Fruit fly (Drosophila melanogaster) whole organism, prepupa: ENCODE results near the gene dsf.

Source experiments
- Blimp-1 ChIP-seq: fragments of 200-800 bp; sonication (Bioruptor generic); optimal IDR thresholded peaks from 3 replicates; lab custom pipeline; 2017; ENCODE audit warnings: missing biosample characterization, missing genetic modification characterization, mild to moderate bottlenecking, moderate library complexity, missing genetic modification reagents
- CG10631 ChIP-seq: fragments of 200-800 bp; sonication (Bioruptor generic); optimal IDR thresholded peaks from 2 replicates; lab custom pipeline; 2016; ENCODE audit warnings: missing biosample characterization, missing genetic modification characterization
- CG11294 ChIP-seq: fragments of 200-800 bp; sonication (Bioruptor generic); IDR thresholded peaks from 2 replicates; pipeline ENCODE4 v1.3.6; 2022; ENCODE audit warnings: missing biosample characterization, missing genetic modification characterization
- CG15336 ChIP-seq: fragments of 200-800 bp; sonication (Bioruptor generic); IDR thresholded peaks from 2 replicates; pipeline ENCODE4 v1.3.6; 2022; ENCODE audit warnings: missing biosample characterization, missing genetic modification characterization
- CG16779 ChIP-seq: fragments of 200-800 bp; sonication (Bioruptor generic); optimal IDR thresholded peaks from 3 replicates; lab custom pipeline; 2017; ENCODE audit warnings: missing biosample characterization, mild to moderate bottlenecking, missing genetic modification characterization
- CG31627 ChIP-seq: fragments of 200-800 bp; sonication (Bioruptor generic); optimal IDR thresholded peaks from 3 replicates; lab custom pipeline; 2016; ENCODE audit warnings: missing biosample characterization, missing genetic modification characterization
- CG32006 ChIP-seq: fragments of 200-800 bp; sonication (Bioruptor generic); optimal IDR thresholded peaks from 3 replicates; lab custom pipeline; 2017; ENCODE audit warnings: missing biosample characterization, mild to moderate bottlenecking, missing genetic modification characterization
- CG34406 ChIP-seq: fragments of 200-800 bp; sonication (Bioruptor generic); optimal IDR thresholded peaks from 3 replicates; lab custom pipeline; 2016; ENCODE audit warnings: missing biosample characterization, missing genetic modification characterization
- CG4318 ChIP-seq: fragments of 200-800 bp; sonication (Bioruptor generic); optimal IDR thresholded peaks from 3 replicates; lab custom pipeline; 2017; ENCODE audit warnings: missing biosample characterization, mild to moderate bottlenecking, missing genetic modification characterization
- CG6163 ChIP-seq: fragments of 200-800 bp; sonication (Bioruptor generic); IDR thresholded peaks from 3 replicates; pipeline ENCODE4 v1.3.6; 2022; ENCODE audit warnings: missing biosample characterization, missing genetic modification characterization
- CG6276 ChIP-seq: fragments of 200-800 bp; sonication (Bioruptor generic); optimal IDR thresholded peaks from 2 replicates; lab custom pipeline; 2017; ENCODE audit warnings: missing biosample characterization, mild to moderate bottlenecking, missing genetic modification characterization
- CG6792 ChIP-seq: fragments of 200-800 bp; sonication (Bioruptor generic); optimal IDR thresholded peaks from 3 replicates; lab custom pipeline; 2016; ENCODE audit warnings: missing biosample characterization, missing genetic modification characterization
- CG8119 ChIP-seq: fragments of 200-800 bp; sonication (Bioruptor generic); IDR thresholded peaks from 3 replicates; pipeline ENCODE4 v1.3.6; 2022; ENCODE audit warnings: missing biosample characterization, missing genetic modification characterization
- CG8319 ChIP-seq: fragments of 200-800 bp; sonication (Bioruptor generic); optimal IDR thresholded peaks from 3 replicates; lab custom pipeline; 2016; ENCODE audit warnings: missing biosample characterization, missing genetic modification characterization
- Eip78C ChIP-seq: fragments of 200-800 bp; sonication (Bioruptor generic); peaks from one replicate; lab custom pipeline; 2016; ENCODE audit warnings: missing biosample characterization, missing genetic modification characterization
- Ets21C ChIP-seq: fragments of 200-800 bp; sonication (Bioruptor generic); optimal IDR thresholded peaks from 3 replicates; lab custom pipeline; 2016; ENCODE audit warnings: missing biosample characterization, missing genetic modification characterization
- Ets96B ChIP-seq: fragments of 200-800 bp; optimal IDR thresholded peaks from 2 replicates; lab custom pipeline; 2019; ENCODE audit warnings: missing biosample characterization, mild to moderate bottlenecking, missing genetic modification characterization, moderate library complexity
- Hr38 ChIP-seq: sonication (Bioruptor generic); optimal IDR thresholded peaks from 2 replicates; lab custom pipeline; 2016; ENCODE audit warnings: missing biosample characterization, missing genetic modification characterization
- Hr39 ChIP-seq: fragments of 200-800 bp; sonication (Bioruptor generic); optimal IDR thresholded peaks from 2 replicates; lab custom pipeline; 2016; ENCODE audit warnings: missing biosample characterization, missing genetic modification characterization
- Hr4 ChIP-seq: fragments of 200-800 bp; sonication (Bioruptor generic); optimal IDR thresholded peaks from 3 replicates; lab custom pipeline; 2016; ENCODE audit warnings: missing biosample characterization, missing genetic modification characterization
- Met ChIP-seq: fragments of 200-800 bp; sonication (Bioruptor generic); optimal IDR thresholded peaks from 3 replicates; lab custom pipeline; 2016; ENCODE audit warnings: missing biosample characterization, missing genetic modification characterization
- OdsH ChIP-seq: fragments of 200-800 bp; sonication (Bioruptor generic); optimal IDR thresholded peaks from 3 replicates; lab custom pipeline; 2016; ENCODE audit warnings: missing biosample characterization, missing genetic modification characterization
- Smox ChIP-seq: fragments of 200-800 bp; sonication (Bioruptor generic); optimal IDR thresholded peaks from 3 replicates; lab custom pipeline; 2016; ENCODE audit warnings: missing biosample characterization, missing genetic modification characterization
- Sox102F ChIP-seq: fragments of 200-800 bp; sonication (Bioruptor generic); optimal IDR thresholded peaks from 2 replicates; lab custom pipeline; 2016; ENCODE audit warnings: missing biosample characterization, mild to moderate bottlenecking, missing genetic modification characterization
- Sox14 ChIP-seq: fragments of 200-800 bp; sonication (Bioruptor generic); optimal IDR thresholded peaks from 3 replicates; lab custom pipeline; 2016; ENCODE audit warnings: missing biosample characterization, missing genetic modification characterization
- acj6 ChIP-seq: fragments of 200-800 bp; sonication (Bioruptor generic); optimal IDR thresholded peaks from 3 replicates; lab custom pipeline; 2016; ENCODE audit warnings: missing biosample characterization, missing genetic modification characterization
- cyc ChIP-seq: fragments of 200-800 bp; sonication (Bioruptor generic); optimal IDR thresholded peaks from 3 replicates; lab custom pipeline; 2016; ENCODE audit warnings: missing biosample characterization, missing genetic modification characterization
- eg ChIP-seq: fragments of 200-800 bp; sonication (Bioruptor generic); IDR thresholded peaks from 3 replicates; pipeline ENCODE4 v1.3.6; 2022; ENCODE audit warnings: missing biosample characterization, missing genetic modification characterization
- esn ChIP-seq: fragments of 200-800 bp; sonication (Bioruptor generic); optimal IDR thresholded peaks from 2 replicates; lab custom pipeline; 2016; ENCODE audit warnings: missing biosample characterization, mild to moderate bottlenecking, missing genetic modification characterization, moderate library complexity
- fd59A ChIP-seq: fragments of 200-800 bp; sonication (Bioruptor generic); optimal IDR thresholded peaks from 2 replicates; lab custom pipeline; 2017; ENCODE audit warnings: missing biosample characterization, mild to moderate bottlenecking, missing genetic modification characterization, missing genetic modification reagents
- fd85E ChIP-seq: fragments of 200-800 bp; sonication (Bioruptor generic); optimal IDR thresholded peaks from 3 replicates; lab custom pipeline; 2016; ENCODE audit warnings: missing biosample characterization, missing genetic modification characterization
- lz ChIP-seq: fragments of 200-800 bp; sonication (Bioruptor generic); optimal IDR thresholded peaks from 3 replicates; lab custom pipeline; 2016; ENCODE audit warnings: missing biosample characterization, missing genetic modification characterization
- pdm3 ChIP-seq: fragments of 200-800 bp; sonication (Bioruptor generic); optimal IDR thresholded peaks from 3 replicates; lab custom pipeline; 2016; ENCODE audit warnings: missing biosample characterization, missing genetic modification characterization
- svp ChIP-seq: fragments of 200-800 bp; sonication (Bioruptor generic); peaks from one replicate; lab custom pipeline; 2016; ENCODE audit warnings: missing biosample characterization, missing genetic modification characterization
- topi ChIP-seq: fragments of 200-800 bp; sonication (Bioruptor generic); optimal IDR thresholded peaks from 3 replicates; lab custom pipeline; 2016; ENCODE audit warnings: missing biosample characterization, missing genetic modification characterization
- vri ChIP-seq: fragments of 200-800 bp; sonication (Bioruptor generic); optimal IDR thresholded peaks from 3 replicates; lab custom pipeline; 2016; ENCODE audit warnings: missing biosample characterization, mild to moderate bottlenecking, missing genetic modification characterization

Gene dsf

DNA sequence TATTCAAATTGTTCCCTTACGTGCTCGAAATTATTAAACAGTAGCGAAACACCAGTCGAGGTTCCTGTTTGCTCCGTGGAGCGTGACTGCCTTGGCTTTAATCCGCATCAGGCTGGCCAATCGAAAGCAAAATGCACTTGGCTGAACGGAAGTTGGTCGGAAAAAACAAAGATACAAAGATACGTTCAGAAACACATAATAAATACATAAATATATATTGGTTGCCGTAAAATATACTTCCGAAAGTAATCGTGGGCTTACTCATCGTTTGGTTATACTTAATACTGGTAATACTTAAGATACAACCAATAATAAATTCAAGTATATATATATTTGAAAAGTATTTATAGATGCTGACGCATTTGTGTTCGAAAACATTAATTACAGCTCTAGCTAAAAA is 39.1 kb downstream of the dsf start, which contains the start of gene psd:
psd (minus strand) TSS at position 101 of the 400 bp plus-strand sequence.
- TF ChIP-seq eg (GFP tag; lab: Robert Waterston, UW): no peak
- TF ChIP-seq Eip78C: peak; percentile 48

DNA sequence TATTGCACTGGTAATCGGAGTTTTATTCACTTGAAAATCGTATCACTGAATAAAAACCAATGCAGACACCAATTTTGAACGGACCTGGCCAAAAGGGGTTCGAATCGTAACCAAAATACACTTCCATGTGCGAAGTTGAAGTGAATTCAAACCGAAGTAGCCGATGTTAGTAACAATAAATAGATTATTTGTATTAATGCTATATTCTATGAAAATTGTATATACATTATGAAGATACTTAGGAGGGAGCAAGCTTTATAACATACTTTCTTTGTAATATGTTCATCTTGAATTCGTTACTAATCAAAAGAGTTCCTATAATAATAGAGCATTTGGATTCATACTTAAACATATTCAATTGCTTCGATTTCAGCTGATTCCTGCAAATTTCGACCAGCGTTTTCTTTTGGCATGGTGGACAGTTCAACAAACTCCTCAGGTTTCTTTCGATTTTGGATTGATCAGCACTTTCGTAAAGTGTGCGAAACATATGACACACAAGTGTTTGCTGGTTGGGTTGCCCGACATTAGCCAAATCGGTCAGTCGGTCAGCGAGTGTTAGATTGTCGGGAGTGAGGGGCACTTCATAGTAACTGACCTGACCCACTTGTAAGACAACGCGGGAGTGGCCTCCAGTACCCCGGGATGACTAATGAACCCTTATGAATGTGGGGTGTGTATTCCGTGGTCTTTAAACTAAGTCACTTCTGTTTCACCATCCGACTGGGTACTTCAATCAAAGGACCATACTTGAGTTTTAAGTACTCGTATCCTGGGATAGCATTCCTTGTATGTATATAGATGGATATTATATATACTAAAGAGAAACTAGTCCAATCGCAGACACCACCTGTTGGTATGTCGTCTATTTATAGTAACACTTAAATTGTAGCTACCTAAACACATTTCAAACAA is 42.2 kb downstream of the dsf start, which contains the start of the genes CG13992 and Ucp4C:
CG13992 (minus strand) TSS at position 51 of the 915 bp plus-strand sequence.
Ucp4C (plus strand) TSS at position 865 of the 915 bp plus-strand sequence.
- TF ChIP-seq fd85E: no peak
- no peak for TF ChIP-seq Hr38 (GFP tag; lab: Kevin White, UChicago)
- TF ChIP-seq OdsH (GFP tag; lab: Kevin White, UChicago): no peak
- no peak for TF ChIP-seq CG8119
- TF ChIP-seq fd59A: no peak
- TF ChIP-seq esn: no peak
- no peak for TF ChIP-seq CG32006 (GFP tag; lab: Kevin White, UChicago)

DNA sequence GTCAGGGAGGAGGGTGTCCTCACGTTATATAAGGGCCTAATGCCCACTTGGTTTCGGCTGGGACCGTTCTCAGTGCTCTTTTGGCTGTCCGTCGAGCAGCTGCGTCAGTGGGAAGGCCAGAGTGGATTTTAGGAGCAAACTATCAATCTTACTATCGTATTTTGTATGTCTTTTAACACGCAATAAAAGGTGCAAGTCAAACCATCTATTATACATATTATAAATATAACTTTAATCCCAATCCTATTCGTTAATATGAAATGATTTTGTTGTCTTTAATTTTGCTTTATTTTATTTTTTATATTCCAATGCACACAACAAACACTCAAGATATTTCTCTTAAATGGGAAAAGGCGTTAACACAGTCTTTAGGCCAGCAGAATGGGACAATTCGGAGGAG is 43.8 kb downstream of the dsf start, which contains the start of gene Ucp4B:
Ucp4B (plus strand) TSS at position 301 of the 400 bp plus-strand sequence.
- TF ChIP-seq Eip78C (no peak), svp (GFP tag; lab: Kevin White, UChicago) (no peak), Hr4 (no peak), CG6276 (GFP tag; lab: Kevin White, UChicago) (no peak), Sox14 (GFP tag; lab: Kevin White, UChicago) (no peak), CG16779 (no peak), CG31627 (GFP tag; lab: Kevin White, UChicago) (no peak), Blimp-1 (GFP tag; lab: Kevin White, UChicago) (no peak), CG8119 (no peak), CG4318 (GFP tag; lab: Kevin White, UChicago) (no peak), Hr38 (GFP tag; lab: Kevin White, UChicago) (no peak), Smox (GFP tag; lab: Kevin White, UChicago) (no peak)

DNA sequence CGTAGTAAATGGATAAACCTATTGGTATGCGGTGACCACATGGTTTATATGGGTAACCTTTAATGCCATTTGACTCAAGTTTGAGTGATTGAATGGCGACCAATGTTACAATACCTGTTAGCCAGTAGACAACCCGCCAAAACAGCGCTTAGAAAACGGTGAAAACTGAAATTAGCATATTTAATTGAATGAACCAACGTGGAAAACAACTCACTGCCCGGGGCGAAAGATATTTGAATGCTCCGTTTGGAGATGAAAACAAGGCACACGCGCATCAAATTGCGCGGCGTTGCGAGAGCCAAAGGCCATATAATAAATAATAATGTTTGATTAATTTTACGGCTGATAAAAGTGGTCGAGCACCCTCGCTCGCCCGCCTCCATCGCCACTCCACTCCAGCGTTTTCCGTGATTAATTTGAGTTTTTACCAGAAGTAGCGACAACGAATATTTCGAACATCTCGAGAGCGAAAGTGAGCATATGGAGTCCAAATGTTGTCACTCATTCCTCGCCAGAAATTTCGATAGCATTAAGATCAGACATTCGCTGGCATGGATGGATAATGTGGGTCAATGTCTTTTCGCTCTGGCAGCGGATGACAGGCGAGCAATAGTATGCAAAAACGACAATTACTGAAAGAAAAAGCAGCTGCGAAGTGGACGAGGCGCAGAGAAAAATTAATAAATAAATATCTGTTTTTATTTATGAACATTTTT is 45.5 kb downstream of the dsf start:
- peak; percentile 96 for TF ChIP-seq svp (GFP tag; lab: Kevin White, UChicago)
- peak; percentile 41 for TF ChIP-seq Eip78C
- TF ChIP-seq acj6 (GFP tag; lab: Kevin White, UChicago): no peak

DNA sequence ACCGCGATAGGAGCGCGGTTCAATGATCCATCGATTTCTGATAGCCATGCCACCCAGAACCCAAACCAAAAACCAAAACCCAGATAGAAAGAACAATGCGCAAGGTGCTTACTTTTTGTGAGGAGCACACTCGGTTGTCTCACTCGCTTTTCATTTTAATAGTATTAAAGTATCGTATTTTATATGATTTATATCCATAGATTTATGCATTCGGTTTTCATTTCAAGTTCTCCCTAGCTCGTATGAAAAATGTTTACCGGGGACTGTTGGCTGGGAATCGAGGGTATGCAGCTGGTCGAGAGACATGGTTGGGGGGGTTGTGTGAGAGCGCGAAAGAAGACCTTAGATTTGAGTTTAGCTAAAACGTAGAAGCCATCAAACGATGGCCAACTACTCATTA is 46.3 kb downstream of the dsf start:
- TF ChIP-seq Eip78C: peak; percentile 73
- no peak for TF ChIP-seq eg (GFP tag; lab: Robert Waterston, UW)
- TF ChIP-seq OdsH (GFP tag; lab: Kevin White, UChicago): no peak
- TF ChIP-seq Ets96B (tag; lab: Kevin White, UChicago): no peak
- peak; percentile 36; the same call in 1 of the 2 replicates for TF ChIP-seq CG15336
- TF ChIP-seq CG11294: no peak
- TF ChIP-seq CG10631 (GFP tag; lab: Kevin White, UChicago): no peak
- peak; percentile 44 for TF ChIP-seq lz (GFP tag; lab: Kevin White, UChicago)
- TF ChIP-seq pdm3 (GFP tag; lab: Kevin White, UChicago): no peak
- no peak for TF ChIP-seq CG8119
- no peak for TF ChIP-seq CG34406 (GFP tag; lab: Kevin White, UChicago)
- no peak for TF ChIP-seq CG6792 (GFP tag; lab: Kevin White, UChicago)
- peak; percentile 25 for TF ChIP-seq cyc (GFP tag; lab: Kevin White, UChicago)
- peak; percentile 14 for TF ChIP-seq Sox102F (GFP tag; lab: Kevin White, UChicago)
- TF ChIP-seq Blimp-1 (GFP tag; lab: Kevin White, UChicago): no peak
- TF ChIP-seq Met (GFP tag; lab: Kevin White, UChicago): peak; percentile 34
- TF ChIP-seq CG8319 (GFP tag; lab: Kevin White, UChicago): no peak
- TF ChIP-seq topi (GFP tag; lab: Kevin White, UChicago): peak; percentile 47
- TF ChIP-seq Ets21C (GFP tag; lab: Kevin White, UChicago): peak; percentile 4
- TF ChIP-seq Hr39 (GFP tag; lab: Kevin White, UChicago): peak; percentile 47
- TF ChIP-seq CG4318 (GFP tag; lab: Kevin White, UChicago): no peak
- peak; percentile 38 for TF ChIP-seq vri
- TF ChIP-seq Sox14 (GFP tag; lab: Kevin White, UChicago): peak; percentile 23
- TF ChIP-seq svp (GFP tag; lab: Kevin White, UChicago): peak; percentile 84
- no peak for TF ChIP-seq CG6163 (GFP tag; lab: Robert Waterston, UW)
- peak; percentile 50 for TF ChIP-seq Smox (GFP tag; lab: Kevin White, UChicago)
- peak; percentile 57 for TF ChIP-seq esn
- peak; percentile 52 for TF ChIP-seq CG31627 (GFP tag; lab: Kevin White, UChicago)
- TF ChIP-seq, all 60 proteins: peak for 15
